Worm (Caenorhabditis elegans): Measurements from ENCODE around the gene rer-1.

The rer-1 gene

DNA sequence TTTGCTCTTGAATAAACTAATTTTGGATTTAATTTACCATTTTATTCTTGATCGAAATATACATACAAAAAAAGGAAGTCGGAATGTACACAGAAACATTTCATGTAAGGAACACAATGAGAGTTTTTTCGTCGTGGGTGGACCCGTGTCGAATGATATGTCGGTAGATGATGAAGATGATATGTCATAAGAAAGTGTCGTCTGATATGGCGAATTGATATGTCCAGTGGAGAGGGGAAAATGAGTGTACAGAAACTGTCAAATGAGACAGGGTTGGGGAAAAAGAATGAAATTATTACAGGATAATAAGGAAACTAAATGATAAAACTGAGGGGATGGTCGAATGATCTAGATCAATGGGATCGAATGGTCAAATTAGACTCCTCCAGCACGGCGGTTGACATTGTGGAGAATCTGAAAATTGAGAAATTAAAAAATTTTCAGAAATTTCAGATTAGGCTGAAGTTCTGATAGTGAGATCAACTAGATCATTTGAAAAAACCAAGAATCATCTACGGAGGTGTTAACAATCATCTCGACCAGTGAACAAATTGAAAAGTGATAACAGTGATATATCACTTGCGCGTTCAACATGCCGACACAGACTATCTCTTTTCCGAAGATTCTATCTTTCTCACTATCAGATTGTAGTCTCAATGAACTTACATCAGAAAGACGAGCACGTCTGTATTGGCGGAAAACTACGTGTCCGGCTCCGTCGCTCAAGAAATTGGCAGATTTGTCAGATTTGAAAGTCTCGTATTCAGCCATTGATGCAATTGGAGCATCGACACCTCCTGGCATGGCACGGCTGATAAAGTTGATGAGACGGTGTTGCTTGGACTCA, 9.2 kb downstream of the rer-1 start:
- TF ChIP-seq blmp-1 (tag; optimal IDR thresholded peaks at IDR 0.05) (no peak), nhr-12 (tag; optimal IDR thresholded peaks at IDR 0.05) (no peak), snpc-4 (tag; optimal IDR thresholded peaks at IDR 0.05) (no peak), lin-32 (GFP tag; optimal IDR thresholded peaks at IDR 0.05) (no peak)

DNA sequence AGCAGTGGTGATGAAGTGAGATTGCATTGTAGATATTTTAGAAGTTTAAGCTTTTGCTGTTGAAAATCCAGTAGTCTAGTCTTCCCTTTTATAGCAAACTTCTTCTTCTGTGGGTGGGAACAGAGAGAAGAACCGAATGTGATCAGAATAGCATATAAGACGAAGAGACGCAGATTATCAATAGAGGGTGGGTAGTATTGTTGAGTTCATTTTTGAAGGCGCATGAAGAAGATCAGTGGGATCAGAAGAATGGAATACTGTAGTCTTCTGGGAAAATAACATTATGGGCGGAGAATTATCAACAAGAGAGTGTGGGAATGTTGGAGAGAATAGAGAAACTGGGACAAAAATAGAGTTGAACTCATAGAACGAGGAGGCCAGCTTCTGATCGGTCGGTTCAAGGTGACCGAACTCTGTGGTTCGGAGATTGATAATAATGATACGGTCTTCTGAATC, 10.0 kb downstream of the rer-1 start, which contains the start of gene F46C5.1:
F46C5.1 (minus strand) TSS at position 51 of the 456 bp plus-strand sequence.
- TF ChIP-seq lin-32 (GFP tag; optimal IDR thresholded peaks at IDR 0.05) = no peak
- no peak for TF ChIP-seq sptf-1 (tag; optimal IDR thresholded peaks at IDR 0.05)
- TF ChIP-seq tbx-8 (GFP tag; optimal IDR thresholded peaks at IDR 0.05) = no peak
- TF ChIP-seq flh-1 (GFP tag; optimal IDR thresholded peaks at IDR 0.05) = no peak
- no peak for TF ChIP-seq blmp-1 (tag; optimal IDR thresholded peaks at IDR 0.05)
- TF ChIP-seq mab-5 (tag; optimal IDR thresholded peaks at IDR 0.05) = no peak
- no peak for TF ChIP-seq ces-1 (GFP tag; optimal IDR thresholded peaks at IDR 0.05)
- TF ChIP-seq elt-1 (tag; optimal IDR thresholded peaks at IDR 0.05; ENCODE audit: borderline replicate concordance, insufficient read depth) = no peak
- no peak for TF ChIP-seq mls-2 (tag; optimal IDR thresholded peaks at IDR 0.05)

DNA sequence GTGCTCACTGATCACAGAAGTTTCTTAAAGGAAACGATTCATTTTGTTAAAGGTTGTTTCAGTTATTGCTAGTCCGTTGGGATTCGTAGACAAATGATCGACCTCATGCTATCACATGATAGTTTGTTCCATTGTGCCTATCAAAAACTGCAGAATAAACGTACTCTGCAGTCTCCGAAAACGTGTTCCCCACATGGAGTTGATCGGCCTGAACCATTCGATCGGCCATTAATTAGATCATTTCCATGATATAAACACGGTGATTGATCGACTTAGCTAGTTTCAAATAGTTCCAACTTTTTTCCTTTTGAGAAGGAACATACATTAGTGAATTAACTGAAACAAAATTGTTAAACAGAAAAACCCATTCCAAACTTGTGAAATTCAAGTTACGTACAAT, 11.5 kb downstream of the rer-1 start:
- no peak for TF ChIP-seq unc-62 (GFP tag; optimal IDR thresholded peaks at IDR 0.05)
- no peak for TF ChIP-seq sem-2 (GFP tag; optimal IDR thresholded peaks at IDR 0.05)
- TF ChIP-seq hlh-1 (tag; optimal IDR thresholded peaks at IDR 0.05) = no peak

DNA sequence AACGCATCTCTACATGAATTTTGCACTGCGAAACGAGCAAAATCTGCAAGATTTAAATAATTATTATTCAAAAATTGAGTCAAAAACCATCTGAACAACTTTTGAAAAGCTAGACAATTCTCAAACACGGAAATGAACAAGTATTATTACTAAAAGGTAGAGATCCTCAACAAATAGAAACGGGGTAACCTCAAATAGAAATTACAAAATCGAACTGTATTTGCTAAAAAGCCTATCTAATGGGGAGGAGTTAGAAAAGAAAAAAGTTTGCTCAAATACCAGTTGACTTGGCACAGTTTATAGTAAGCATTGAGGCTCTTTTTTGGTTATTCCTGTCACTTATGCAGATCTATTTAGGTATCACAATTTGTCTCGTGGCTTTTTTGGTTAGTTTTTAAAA, 14.6 kb downstream of the rer-1 start, which contains the start of gene nas-25:
nas-25 (plus strand) TSS at position 301 of the 400 bp plus-strand sequence.
- TF ChIP-seq tbx-8 (GFP tag; optimal IDR thresholded peaks at IDR 0.05) (no peak), cnd-1 (tag; optimal IDR thresholded peaks at IDR 0.05) (no peak), mls-2 (tag; optimal IDR thresholded peaks at IDR 0.05) (no peak), bed-3 (GFP tag; optimal IDR thresholded peaks at IDR 0.05) (no peak), nhr-28 (tag; optimal IDR thresholded peaks at IDR 0.05) (no peak), sptf-1 (tag; optimal IDR thresholded peaks at IDR 0.05) (no peak), lsy-2 (tag; optimal IDR thresholded peaks at IDR 0.05) (no peak), ham-2 (GFP tag; optimal IDR thresholded peaks at IDR 0.05) (no peak), nhr-2 (tag; optimal IDR thresholded peaks at IDR 0.05) (no peak), lin-32 (GFP tag; optimal IDR thresholded peaks at IDR 0.05) (no peak), mab-5 (tag; optimal IDR thresholded peaks at IDR 0.05) (no peak), drap-1 (GFP tag; optimal IDR thresholded peaks at IDR 0.05) (no peak)

DNA sequence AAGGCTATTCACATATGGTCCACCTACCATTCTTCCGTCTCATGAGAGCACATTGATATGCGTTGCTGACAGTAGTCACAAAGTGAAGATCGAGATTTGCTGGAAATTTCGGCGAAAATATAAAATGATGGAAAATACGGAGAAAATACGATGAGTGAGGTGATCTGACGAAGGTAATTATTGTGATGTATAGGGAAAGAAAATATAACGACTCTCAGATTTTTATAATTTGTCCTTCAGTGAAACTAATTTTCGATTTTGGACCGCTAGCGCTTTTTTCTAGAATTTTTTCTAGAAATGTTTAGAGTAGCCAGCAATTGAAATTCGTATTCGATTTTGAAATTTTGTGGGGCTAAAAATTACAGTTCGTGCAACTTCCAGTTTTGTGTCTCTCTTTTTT, 18.0 kb downstream of the rer-1 start, which contains the start of gene F46C5.2:
F46C5.2 (minus strand) TSS at position 101 of the 400 bp plus-strand sequence.
- TF ChIP-seq nhr-76 (tag; optimal IDR thresholded peaks at IDR 0.05) (no peak), nhr-237 (tag; optimal IDR thresholded peaks at IDR 0.05) (no peak), elt-3 (tag; optimal IDR thresholded peaks at IDR 0.05) (no peak), snpc-4 (tag; optimal IDR thresholded peaks at IDR 0.05) (no peak), ztf-11 (tag; optimal IDR thresholded peaks at IDR 0.05) (no peak), zip-8 (tag; optimal IDR thresholded peaks at IDR 0.05) (no peak), M03D4.4 (tag; optimal IDR thresholded peaks at IDR 0.05) (no peak), hlh-1 (tag; optimal IDR thresholded peaks at IDR 0.05) (no peak), ceh-43 (GFP tag; optimal IDR thresholded peaks at IDR 0.05) (no peak), mab-5 (tag; optimal IDR thresholded peaks at IDR 0.05) (no peak), ceh-83 (GFP tag; optimal IDR thresholded peaks at IDR 0.05) (no peak), pha-4 (tag; optimal IDR thresholded peaks at IDR 0.05) (no peak)

DNA sequence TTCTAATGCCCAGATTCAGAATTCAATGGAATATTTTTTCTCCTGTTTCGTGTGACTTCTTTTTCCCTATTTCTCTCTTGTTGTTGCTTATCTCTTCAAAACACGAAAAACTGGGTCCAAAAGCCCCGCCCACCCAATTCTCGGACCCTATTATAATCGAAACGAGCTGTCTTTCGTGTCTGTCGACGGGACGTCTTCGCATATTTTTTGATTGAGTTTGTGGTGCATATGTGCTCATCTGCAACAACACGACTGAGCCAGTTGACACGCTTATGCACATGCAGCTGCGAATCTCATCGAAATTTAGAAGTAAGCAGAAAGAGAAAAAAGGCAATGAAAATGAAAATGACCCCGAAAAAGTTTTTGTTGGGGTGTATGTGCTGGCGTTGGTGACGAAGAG, 19.7 kb downstream of the rer-1 start:
- peak; percentile 65 for TF ChIP-seq ces-1 (GFP tag; optimal IDR thresholded peaks at IDR 0.05)
- TF ChIP-seq lin-13 (tag; optimal IDR thresholded peaks at IDR 0.05) = no peak

Data from whole organism, mixed stage, embryonic.